Worm (Caenorhabditis elegans) whole organism, late embryonic: ENCODE data around the gene cutl-11.

Source experiments
- ama-1 ChIP-seq: fragments of 150-350 bp; optimal IDR thresholded peaks from 2 replicates; lab custom pipeline; 2014
- ceh-48 ChIP-seq: sonication (generic microtip); optimal IDR thresholded peaks from 2 replicates; lab custom pipeline; 2016; ENCODE audit warnings: missing genetic modification characterization, inconsistent platforms, missing compliant biosample characterization
- ceh-9 ChIP-seq: sonication (generic microtip); optimal IDR thresholded peaks from 2 replicates; lab custom pipeline; 2016; ENCODE audit warnings: mild to moderate bottlenecking, missing genetic modification characterization, inconsistent platforms, missing compliant biosample characterization
- ets-4 ChIP-seq: sonication (generic microtip); optimal IDR thresholded peaks from 2 replicates; lab custom pipeline; 2016; ENCODE audit warnings: missing genetic modification characterization, missing compliant biosample characterization
- fkh-10 ChIP-seq: fragments of 150-350 bp; optimal IDR thresholded peaks from 2 replicates; lab custom pipeline; 2014; ENCODE audit warnings: missing biosample characterization, missing genetic modification reagents, missing genetic modification characterization
- nhr-11 ChIP-seq: fragments of 150-350 bp; optimal IDR thresholded peaks from 2 replicates; lab custom pipeline; 2014; ENCODE audit warnings: missing biosample characterization, missing genetic modification characterization
- pqm-1 ChIP-seq: sonication (generic microtip); optimal IDR thresholded peaks from 2 replicates; lab custom pipeline; 2016; ENCODE audit warnings: missing genetic modification characterization, missing compliant biosample characterization

DNA sequence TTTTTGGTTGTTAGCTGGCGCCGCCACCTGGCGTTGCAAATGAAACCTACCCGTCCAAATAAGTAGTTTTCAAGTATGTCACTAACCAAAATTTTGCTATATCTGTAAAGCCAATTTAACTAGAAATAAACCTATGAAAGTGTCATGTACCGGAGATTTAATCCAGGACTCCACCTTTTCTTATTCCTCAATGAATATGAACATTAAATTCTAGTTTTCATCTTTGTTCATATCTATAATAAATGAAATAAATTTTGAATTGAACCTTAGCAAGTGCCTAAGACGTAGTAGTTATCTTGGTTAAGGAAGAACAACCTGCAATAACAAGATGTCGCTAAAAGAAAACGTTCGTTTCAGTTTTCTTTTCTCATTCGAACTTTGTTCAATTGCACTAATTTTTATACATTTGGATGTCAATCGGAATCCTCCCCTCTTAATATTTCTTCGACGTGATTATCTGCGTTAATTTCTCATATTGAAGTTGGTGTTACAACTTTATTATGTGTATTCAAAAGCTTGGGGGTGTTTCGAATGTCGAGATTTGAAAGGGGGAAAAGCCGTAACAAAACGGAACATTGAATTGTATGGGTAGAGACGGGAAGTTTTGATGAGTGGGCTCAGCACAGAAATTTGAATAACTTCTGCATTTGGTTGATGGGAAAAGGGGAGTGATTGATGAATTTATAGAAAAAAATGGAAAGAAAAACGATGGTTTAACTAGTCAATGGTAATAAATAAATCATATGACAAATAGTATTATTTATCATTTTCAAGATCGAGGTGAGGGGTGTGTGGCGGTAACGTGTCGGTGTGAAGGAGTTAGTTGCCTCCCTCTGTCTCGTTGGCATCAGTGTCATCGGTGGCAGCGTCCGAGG is 47.2 kb downstream of the cutl-11 start:
- TF ChIP-seq ama-1 (lab: Kevin White, UChicago) = peak; percentile 42
- TF ChIP-seq pqm-1 (tag; lab: Kevin White, UChicago) = no peak
- TF ChIP-seq ets-4 = no peak
- no peak for TF ChIP-seq ceh-9 (tag; lab: Kevin White, UChicago)
- TF ChIP-seq fkh-10 = no peak
- TF ChIP-seq ceh-48 (tag; lab: Kevin White, UChicago) = no peak
- TF ChIP-seq nhr-11 = no peak
